Fruit fly (Drosophila melanogaster): ENCODE results near the gene Evi5.

DNA sequence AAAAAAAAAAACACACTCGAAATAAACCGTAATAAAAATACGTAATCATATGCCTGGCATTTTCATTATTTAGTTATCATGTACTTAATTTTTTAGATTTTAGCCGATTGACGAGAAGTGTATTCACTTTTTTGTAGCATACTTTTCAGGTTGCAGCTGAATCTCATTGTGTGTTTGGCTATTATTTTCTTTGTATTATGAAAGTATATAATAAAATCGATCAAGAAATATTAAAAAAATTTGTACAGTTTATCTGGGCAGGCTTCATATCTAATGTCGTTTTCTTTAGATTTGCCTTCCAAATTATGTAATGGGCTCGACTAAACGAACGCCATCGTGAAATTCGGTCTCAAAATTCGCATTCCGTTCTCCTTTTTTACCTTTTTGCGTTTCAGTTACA is 44.5 kb downstream of the Evi5 start, which contains the start of gene CG15196:
- TF ChIP-seq CG14711 (tag; optimal IDR thresholded peaks at IDR 0.05) (no peak), CG7101 (tag; optimal IDR thresholded peaks at IDR 0.05) (no peak), pad (GFP tag; optimal IDR thresholded peaks at IDR 0.05) (no peak), Clk (GFP tag; optimal IDR thresholded peaks at IDR 0.05) (no peak), kay (GFP tag; ENCODE audit: borderline replicate concordance) (no peak), bab1 (GFP tag; optimal IDR thresholded peaks at IDR 0.05) (no peak), CG7045 (GFP tag; optimal IDR thresholded peaks at IDR 0.05) (no peak), CG1620 (GFP tag; optimal IDR thresholded peaks at IDR 0.05) (no peak), cic (GFP tag; optimal IDR thresholded peaks at IDR 0.05) (no peak), CG11617 (GFP tag; optimal IDR thresholded peaks at IDR 0.05) (no peak), CG33017 (tag; optimal IDR thresholded peaks at IDR 0.05) (no peak)

All from whole organism, adult.